Fruit fly (Drosophila melanogaster) whole organism, prepupa: ENCODE measurements around the gene CG1999.

ENCODE experiments used
- Blimp-1 ChIP-seq: fragments of 200-800 bp; sonication (Bioruptor generic); optimal IDR thresholded peaks from 3 replicates; lab custom pipeline; 2017; ENCODE audit warnings: missing biosample characterization, missing genetic modification characterization, mild to moderate bottlenecking, moderate library complexity, missing genetic modification reagents
- CG10631 ChIP-seq: fragments of 200-800 bp; sonication (Bioruptor generic); optimal IDR thresholded peaks from 2 replicates; lab custom pipeline; 2016; ENCODE audit warnings: missing biosample characterization, missing genetic modification characterization
- CG10669 ChIP-seq: fragments of 200-800 bp; sonication (Bioruptor generic); optimal IDR thresholded peaks from 3 replicates; lab custom pipeline; 2018; ENCODE audit warnings: missing biosample characterization, mild to moderate bottlenecking, missing genetic modification characterization, moderate library complexity
- CG11762 ChIP-seq: fragments of 200-800 bp; sonication (Bioruptor generic); optimal IDR thresholded peaks from 3 replicates; lab custom pipeline; 2016; ENCODE audit warnings: missing biosample characterization, missing genetic modification characterization; ENCODE audit not compliant: insufficient read depth
- CG11902 ChIP-seq: fragments of 200-800 bp; sonication (Bioruptor generic); optimal IDR thresholded peaks from 3 replicates; lab custom pipeline; 2016; ENCODE audit warnings: missing biosample characterization, missing genetic modification characterization
- CG1621 ChIP-seq: fragments of 200-800 bp; sonication (Bioruptor generic); optimal IDR thresholded peaks from 3 replicates; lab custom pipeline; 2018; ENCODE audit warnings: missing biosample characterization, mild to moderate bottlenecking, missing genetic modification characterization
- CG16779 ChIP-seq: fragments of 200-800 bp; sonication (Bioruptor generic); optimal IDR thresholded peaks from 3 replicates; lab custom pipeline; 2017; ENCODE audit warnings: missing biosample characterization, mild to moderate bottlenecking, missing genetic modification characterization
- CG3032 ChIP-seq: fragments of 200-800 bp; optimal IDR thresholded peaks from 2 replicates; lab custom pipeline; 2019; ENCODE audit warnings: missing biosample characterization, mild to moderate bottlenecking, missing genetic modification characterization, moderate library complexity
- CG31627 ChIP-seq: fragments of 200-800 bp; sonication (Bioruptor generic); optimal IDR thresholded peaks from 3 replicates; lab custom pipeline; 2016; ENCODE audit warnings: missing biosample characterization, missing genetic modification characterization
- CG32006 ChIP-seq: fragments of 200-800 bp; sonication (Bioruptor generic); optimal IDR thresholded peaks from 3 replicates; lab custom pipeline; 2017; ENCODE audit warnings: missing biosample characterization, mild to moderate bottlenecking, missing genetic modification characterization
- CG34406 ChIP-seq: fragments of 200-800 bp; sonication (Bioruptor generic); optimal IDR thresholded peaks from 3 replicates; lab custom pipeline; 2016; ENCODE audit warnings: missing biosample characterization, missing genetic modification characterization
- CG6163 ChIP-seq: fragments of 200-800 bp; sonication (Bioruptor generic); IDR thresholded peaks from 3 replicates; pipeline ENCODE4 v1.3.6; 2022; ENCODE audit warnings: missing biosample characterization, missing genetic modification characterization
- CG6808 ChIP-seq: fragments of 200-800 bp; sonication (Bioruptor generic); optimal IDR thresholded peaks from 3 replicates; lab custom pipeline; 2017; ENCODE audit warnings: missing biosample characterization, missing genetic modification characterization, mild to moderate bottlenecking, moderate library complexity, missing genetic modification reagents
- CG7368 ChIP-seq: fragments of 200-800 bp; sonication (Bioruptor generic); optimal IDR thresholded peaks from 3 replicates; lab custom pipeline; 2016; ENCODE audit warnings: missing biosample characterization, missing genetic modification characterization
- CG8119 ChIP-seq: fragments of 200-800 bp; sonication (Bioruptor generic); IDR thresholded peaks from 3 replicates; pipeline ENCODE4 v1.3.6; 2022; ENCODE audit warnings: missing biosample characterization, missing genetic modification characterization
- CG8319 ChIP-seq: fragments of 200-800 bp; sonication (Bioruptor generic); optimal IDR thresholded peaks from 3 replicates; lab custom pipeline; 2016; ENCODE audit warnings: missing biosample characterization, missing genetic modification characterization
- CG9139 ChIP-seq: fragments of 200-800 bp; sonication (Bioruptor generic); optimal IDR thresholded peaks from 3 replicates; lab custom pipeline; 2017; ENCODE audit warnings: missing biosample characterization, mild to moderate bottlenecking, missing genetic modification characterization
- Eip75B ChIP-seq: fragments of 200-800 bp; sonication (Bioruptor generic); optimal IDR thresholded peaks from 3 replicates; lab custom pipeline; 2016; ENCODE audit warnings: missing biosample characterization, missing genetic modification characterization
- Eip93F ChIP-seq: fragments of 200-800 bp; sonication (Bioruptor generic); optimal IDR thresholded peaks from 2 replicates; lab custom pipeline; 2016; ENCODE audit warnings: missing biosample characterization, mild to moderate bottlenecking, missing genetic modification characterization
- Ets96B ChIP-seq: fragments of 200-800 bp; optimal IDR thresholded peaks from 2 replicates; lab custom pipeline; 2019; ENCODE audit warnings: missing biosample characterization, mild to moderate bottlenecking, missing genetic modification characterization, moderate library complexity
- Gug ChIP-seq: fragments of 200-800 bp; sonication (Bioruptor generic); IDR thresholded peaks from 2 replicates; pipeline ENCODE4 v1.3.6; 2022; ENCODE audit warnings: missing biosample characterization, missing genetic modification characterization
- Hr38 ChIP-seq: sonication (Bioruptor generic); optimal IDR thresholded peaks from 2 replicates; lab custom pipeline; 2016; ENCODE audit warnings: missing biosample characterization, missing genetic modification characterization
- Hr39 ChIP-seq: fragments of 200-800 bp; sonication (Bioruptor generic); optimal IDR thresholded peaks from 2 replicates; lab custom pipeline; 2016; ENCODE audit warnings: missing biosample characterization, missing genetic modification characterization
- Met ChIP-seq: fragments of 200-800 bp; sonication (Bioruptor generic); optimal IDR thresholded peaks from 3 replicates; lab custom pipeline; 2016; ENCODE audit warnings: missing biosample characterization, missing genetic modification characterization
- OdsH ChIP-seq: fragments of 200-800 bp; sonication (Bioruptor generic); optimal IDR thresholded peaks from 3 replicates; lab custom pipeline; 2016; ENCODE audit warnings: missing biosample characterization, missing genetic modification characterization
- Smox ChIP-seq: fragments of 200-800 bp; sonication (Bioruptor generic); optimal IDR thresholded peaks from 3 replicates; lab custom pipeline; 2016; ENCODE audit warnings: missing biosample characterization, missing genetic modification characterization
- Sox102F ChIP-seq: fragments of 200-800 bp; sonication (Bioruptor generic); optimal IDR thresholded peaks from 2 replicates; lab custom pipeline; 2016; ENCODE audit warnings: missing biosample characterization, mild to moderate bottlenecking, missing genetic modification characterization
- Sox14 ChIP-seq: fragments of 200-800 bp; sonication (Bioruptor generic); optimal IDR thresholded peaks from 3 replicates; lab custom pipeline; 2016; ENCODE audit warnings: missing biosample characterization, missing genetic modification characterization
- Sox15 ChIP-seq: fragments of 200-800 bp; sonication (Bioruptor generic); optimal IDR thresholded peaks from 3 replicates; lab custom pipeline; 2016; ENCODE audit warnings: missing biosample characterization, missing genetic modification characterization
- acj6 ChIP-seq: fragments of 200-800 bp; sonication (Bioruptor generic); optimal IDR thresholded peaks from 3 replicates; lab custom pipeline; 2016; ENCODE audit warnings: missing biosample characterization, missing genetic modification characterization
- cyc ChIP-seq: fragments of 200-800 bp; sonication (Bioruptor generic); optimal IDR thresholded peaks from 3 replicates; lab custom pipeline; 2016; ENCODE audit warnings: missing biosample characterization, missing genetic modification characterization
- dac ChIP-seq: fragments of 200-800 bp; sonication (Bioruptor generic); optimal IDR thresholded peaks from 2 replicates; lab custom pipeline; 2017; ENCODE audit warnings: missing biosample characterization, mild to moderate bottlenecking, missing genetic modification characterization
- dsx ChIP-seq: fragments of 200-800 bp; optimal IDR thresholded peaks from 3 replicates; lab custom pipeline; 2019; ENCODE audit warnings: missing biosample characterization, mild to moderate bottlenecking, missing genetic modification characterization, moderate library complexity; ENCODE audit not compliant: poor library complexity, severe bottlenecking
- eg ChIP-seq: fragments of 200-800 bp; sonication (Bioruptor generic); IDR thresholded peaks from 3 replicates; pipeline ENCODE4 v1.3.6; 2022; ENCODE audit warnings: missing biosample characterization, missing genetic modification characterization
- esn ChIP-seq: fragments of 200-800 bp; sonication (Bioruptor generic); optimal IDR thresholded peaks from 2 replicates; lab custom pipeline; 2016; ENCODE audit warnings: missing biosample characterization, mild to moderate bottlenecking, missing genetic modification characterization, moderate library complexity
- fd85E ChIP-seq: fragments of 200-800 bp; sonication (Bioruptor generic); optimal IDR thresholded peaks from 3 replicates; lab custom pipeline; 2016; ENCODE audit warnings: missing biosample characterization, missing genetic modification characterization
- fkh ChIP-seq: fragments of 200-800 bp; sonication (Bioruptor generic); optimal IDR thresholded peaks from 3 replicates; lab custom pipeline; 2017; ENCODE audit warnings: missing biosample characterization, mild to moderate bottlenecking, missing genetic modification characterization, moderate library complexity
- net ChIP-seq: fragments of 200-800 bp; sonication (Bioruptor generic); optimal IDR thresholded peaks from 3 replicates; lab custom pipeline; 2016; ENCODE audit warnings: missing biosample characterization, missing genetic modification characterization
- spab ChIP-seq: fragments of 200-800 bp; sonication (Bioruptor generic); optimal IDR thresholded peaks from 2 replicates; lab custom pipeline; 2017; ENCODE audit warnings: missing biosample characterization, mild to moderate bottlenecking, missing genetic modification characterization, missing genetic modification reagents
- ss ChIP-seq, 2 experiments: fragments of 200-800 bp; sonication (Bioruptor generic); optimal IDR thresholded peaks; 2 replicates in 1 of 2; 3 replicates in 1 of 2; lab custom pipeline; 2017 to 2018; ENCODE audit warnings: mild to moderate bottlenecking in 2 of 2, missing biosample characterization in 2 of 2, missing genetic modification characterization in 2 of 2, moderate library complexity in 1 of 2
- svp ChIP-seq: fragments of 200-800 bp; sonication (Bioruptor generic); peaks from one replicate; lab custom pipeline; 2016; ENCODE audit warnings: missing biosample characterization, missing genetic modification characterization
- topi ChIP-seq: fragments of 200-800 bp; sonication (Bioruptor generic); optimal IDR thresholded peaks from 3 replicates; lab custom pipeline; 2016; ENCODE audit warnings: missing biosample characterization, missing genetic modification characterization

Gene CG1999

dm6 chrX:7336962-7337844, 21.4 kb upstream of the CG1999 start, which contains the start of gene CBP (continued):
- TF ChIP-seq CG7368, result peak; percentile 95
- TF ChIP-seq Met, result peak; percentile 96
- peak; percentile 97 for TF ChIP-seq CG10631
- peak; percentile 94 for TF ChIP-seq net (GFP tag; lab: Kevin White, UChicago)
- TF ChIP-seq esn (GFP tag; lab: Kevin White, UChicago), result peak; percentile 96
- peak; percentile 90 for TF ChIP-seq Eip93F (GFP tag; lab: Kevin White, UChicago)
- peak; percentile 96 for TF ChIP-seq CG32006 (GFP tag; lab: Kevin White, UChicago)
- peak; percentile 95 to 96 for TF ChIP-seq ss (GFP tag; optimal IDR thresholded peaks at IDR 0.05; lab: Kevin White, UChicago)
- peak; percentile 97 for TF ChIP-seq Ets96B (tag; lab: Kevin White, UChicago)
- TF ChIP-seq OdsH (GFP tag; lab: Kevin White, UChicago), result peak; percentile 96
- peak; percentile 92 for TF ChIP-seq CG11902
- peak; percentile 97 for TF ChIP-seq CG1621 (tag; lab: Kevin White, UChicago)
- TF ChIP-seq acj6, result peak; percentile 95
- peak; percentile 93 for TF ChIP-seq CG31627 (GFP tag; lab: Kevin White, UChicago)
- TF ChIP-seq cyc (GFP tag; lab: Kevin White, UChicago), result peak; percentile 95
- TF ChIP-seq Sox102F (GFP tag; lab: Kevin White, UChicago), result peak; percentile 96
- peak; percentile 91 for TF ChIP-seq Sox15 (GFP tag; lab: Kevin White, UChicago)
- peak; percentile 92 for TF ChIP-seq CG8319 (GFP tag; lab: Kevin White, UChicago)
- TF ChIP-seq dsx (GFP tag; lab: Kevin White, UChicago), result peak; percentile 95
- peak; percentile 5 for TF ChIP-seq Hr38 (GFP tag; lab: Kevin White, UChicago)
- TF ChIP-seq dac (GFP tag; lab: Kevin White, UChicago), result peak; percentile 91
- peak; percentile 93 for TF ChIP-seq CG9139 (GFP tag; lab: Kevin White, UChicago)
- TF ChIP-seq Hr39 (GFP tag; lab: Kevin White, UChicago), result peak; percentile 95
- TF ChIP-seq topi (GFP tag; lab: Kevin White, UChicago), result peak; percentile 95

DNA sequence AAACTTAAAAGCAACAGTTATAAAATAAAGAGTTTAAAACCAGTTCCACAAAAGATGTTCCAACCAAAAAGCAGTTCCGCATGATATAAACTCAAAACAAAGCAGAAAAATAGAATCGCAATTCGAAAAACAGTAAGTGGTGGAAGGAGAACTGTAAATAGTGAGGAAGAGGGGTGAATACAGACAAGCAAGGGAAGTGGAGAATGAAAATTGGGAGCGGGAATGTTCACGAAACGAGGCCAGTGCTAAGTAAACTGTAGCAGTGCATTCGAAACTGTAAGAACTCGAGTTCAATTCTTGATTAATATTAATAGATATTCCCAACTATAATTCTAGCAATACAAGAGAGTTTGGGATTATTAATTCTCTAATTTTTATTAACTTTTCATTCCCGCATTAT, 20.6 kb upstream of the CG1999 start:
- TF ChIP-seq CG1621 (tag; lab: Kevin White, UChicago), result no peak
- peak; percentile 26 for TF ChIP-seq CG10669 (GFP tag; lab: Kevin White, UChicago)
- 0 out of 3 replicates have a peak, but pooled peaks have one; percentile 41 for TF ChIP-seq CG6163 (GFP tag; lab: Robert Waterston, UW)

DNA sequence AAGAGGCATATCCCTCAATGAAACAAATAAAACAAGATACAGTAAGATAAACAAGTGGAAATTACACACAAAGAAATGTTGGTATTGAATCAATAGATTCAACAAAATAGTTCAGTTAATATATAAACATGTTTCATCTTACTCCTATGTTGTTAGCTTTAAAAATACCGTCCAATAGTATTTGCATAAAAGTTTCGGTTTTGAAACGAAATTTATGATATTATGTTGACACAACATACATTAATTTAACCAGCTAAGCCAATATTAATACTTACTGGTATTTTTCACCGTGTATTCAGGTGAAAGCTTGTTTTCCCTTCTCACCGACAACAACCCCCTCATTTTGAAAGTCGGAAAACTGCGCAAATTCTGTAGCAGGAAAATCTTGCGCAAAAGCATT, 20.1 kb upstream of the CG1999 start:
- TF ChIP-seq CG31627 (GFP tag; lab: Kevin White, UChicago) (peak; percentile 32), eg (GFP tag; lab: Robert Waterston, UW) (no peak), topi (GFP tag; lab: Kevin White, UChicago) (peak; percentile 46), spab (GFP tag; lab: Kevin White, UChicago) (no peak), cyc (GFP tag; lab: Kevin White, UChicago) (no peak), CG34406 (GFP tag; lab: Kevin White, UChicago) (peak; percentile 13), CG8319 (GFP tag; lab: Kevin White, UChicago) (no peak), Sox102F (GFP tag; lab: Kevin White, UChicago) (no peak), Blimp-1 (GFP tag; lab: Kevin White, UChicago) (no peak), dac (GFP tag; lab: Kevin White, UChicago) (no peak), CG8119 (GFP tag; lab: Robert Waterston, UW) (peak; percentile 35; the same call in 1 of the 3 replicates), CG11762 (GFP tag; lab: Kevin White, UChicago) (no peak), net (GFP tag; lab: Kevin White, UChicago) (peak; percentile 6), Sox14 (GFP tag; lab: Kevin White, UChicago) (peak; percentile 25), OdsH (GFP tag; lab: Kevin White, UChicago) (peak; percentile 24), ss (GFP tag; optimal IDR thresholded peaks at IDR 0.05; lab: Kevin White, UChicago) (no peak), CG10631 (peak; percentile 8), CG11902 (no peak), Smox (peak; percentile 28), Met (peak; percentile 34), esn (GFP tag; lab: Kevin White, UChicago) (peak; percentile 55), svp (GFP tag; lab: Kevin White, UChicago) (peak; percentile 54), Eip75B (GFP tag; lab: Kevin White, UChicago) (no peak), Gug (GFP tag; lab: Robert Waterston, UW) (0 out of 2 replicates have a peak, but pooled peaks have one; percentile 35), CG10669 (GFP tag; lab: Kevin White, UChicago) (peak; percentile 3), CG9139 (GFP tag; lab: Kevin White, UChicago) (no peak), fkh (GFP tag; lab: Kevin White, UChicago) (peak; percentile 64), CG16779 (tag; lab: Kevin White, UChicago) (no peak), CG6163 (GFP tag; lab: Robert Waterston, UW) (no peak), CG3032 (tag; lab: Kevin White, UChicago) (no peak), CG6808 (no peak), CG1621 (tag; lab: Kevin White, UChicago) (no peak), fd85E (GFP tag; lab: Kevin White, UChicago) (no peak), Eip93F (GFP tag; lab: Kevin White, UChicago) (no peak)
